Worm (Caenorhabditis elegans) whole organism, L4 larva: ENCODE data around the gene rpl-21.

Experiments used
- F26F4.8 ChIP-seq: fragments of 200-800 bp; sonication (Bioruptor generic); conservative IDR thresholded peaks from 2 replicates; pipeline ENCODE4 v1.3.6; 2022; ENCODE audit warnings: missing genetic modification characterization, missing compliant biosample characterization
- F49E8.2 ChIP-seq: sonication (generic microtip); optimal IDR thresholded peaks from 2 replicates; lab custom pipeline; 2016; ENCODE audit warnings: missing compliant biosample characterization, mild to moderate bottlenecking, missing genetic modification characterization, borderline replicate concordance
- Y5F2A.4 ChIP-seq: fragments of 200-800 bp; sonication (Bioruptor generic); optimal IDR thresholded peaks from 2 replicates; lab custom pipeline; 2018; ENCODE audit warnings: mild to moderate bottlenecking, missing genetic modification characterization, missing compliant biosample characterization
- ceh-32 ChIP-seq: sonication (generic microtip); optimal IDR thresholded peaks from 2 replicates; lab custom pipeline; 2016; ENCODE audit warnings: mild to moderate bottlenecking, missing genetic modification characterization, missing compliant biosample characterization; ENCODE audit not compliant: poor library complexity
- ctbp-1 ChIP-seq: fragments of 200-800 bp; sonication (Bioruptor generic); IDR thresholded peaks from 2 replicates; pipeline ENCODE4 v1.3.6; 2022; ENCODE audit warnings: missing genetic modification reagents, missing genetic modification characterization, missing compliant biosample characterization
- nhr-102 ChIP-seq: sonication (generic microtip); optimal IDR thresholded peaks from 2 replicates; lab custom pipeline; 2016; ENCODE audit warnings: mild to moderate bottlenecking, missing genetic modification characterization, moderate library complexity, missing compliant biosample characterization
- nhr-76 ChIP-seq: fragments of 150-350 bp; optimal IDR thresholded peaks from 2 replicates; lab custom pipeline; 2014; ENCODE audit warnings: missing biosample characterization, missing genetic modification characterization
- snpc-4 ChIP-seq: fragments of 150-350 bp; optimal IDR thresholded peaks from 2 replicates; lab custom pipeline; 2014; ENCODE audit warnings: missing biosample characterization, missing genetic modification characterization
- spr-3 ChIP-seq: fragments of 200-800 bp; sonication (Bioruptor generic); optimal IDR thresholded peaks from 2 replicates; lab custom pipeline; 2018; ENCODE audit warnings: mild to moderate bottlenecking, missing genetic modification characterization, missing compliant biosample characterization
- unc-62 ChIP-seq, 3 experiments: fragments of 150-350 bp in 1 of 3; sonication (generic microtip); optimal IDR thresholded peaks in 2 of 3; peaks in 1 of 3; 1 replicate in 1 of 3; 2 replicates in 2 of 3; lab custom pipeline; 2014 to 2017; ENCODE audit warnings: missing biosample characterization in 3 of 3, missing genetic modification characterization in 3 of 3, missing genetic modification reagents in 3 of 3, missing genotype in 1 of 3

- TF ChIP-seq F49E8.2 (tag; lab: Kevin White, UChicago) (no peak), Y5F2A.4 (GFP tag; lab: Kevin White, UChicago) (no peak), nhr-102 (tag; lab: Kevin White, UChicago) (peak; percentile 4), ceh-32 (tag; lab: Kevin White, UChicago) (no peak), nhr-76 (tag; lab: Kevin White, UChicago) (no peak), F26F4.8 (GFP tag; lab: Robert Waterston, UW) (no peak), unc-62 (GFP tag; optimal IDR thresholded peaks at IDR 0.05 in 1 of 2; lab: Kevin White, UChicago) (peak in 1 of 2 experiments; percentile 86), unc-62 (tag; optimal IDR thresholded peaks at IDR 0.05; lab: Kevin White, UChicago) (no peak), spr-3 (GFP tag; lab: Kevin White, UChicago) (no peak), snpc-4 (no peak), ctbp-1 (GFP tag; lab: Robert Waterston, UW) (no peak)
These were observed 6.6 kb upstream of the rpl-21 start for ce11 chrIII:8136517-8137099.
